Worm (Caenorhabditis elegans): ENCODE measurements around the gene ribo-1.
A peak's percentile ranks its signal among the peaks of the same experiment; 100 is the strongest.

ribo-1 gene

ce11 chrIV:6919318-6919717, 8.8 kb downstream of the ribo-1 start, which contains the start of gene ruvb-2 (continued):
- peak; percentile 70 for TF ChIP-seq dmd-6 (GFP tag; IDR thresholded peaks at IDR 0.05)
- no peak for TF ChIP-seq lim-7 (GFP tag; IDR thresholded peaks at IDR 0.05)
- peak; percentile 11 for TF ChIP-seq jun-1 (tag; optimal IDR thresholded peaks at IDR 0.05)
- peak; percentile 21 for TF ChIP-seq zfp-2 (tag; optimal IDR thresholded peaks at IDR 0.05)
- no peak for TF ChIP-seq attf-4 (tag; optimal IDR thresholded peaks at IDR 0.05)
- no peak for TF ChIP-seq zip-2 (tag; optimal IDR thresholded peaks at IDR 0.05)
- TF ChIP-seq arid-1 (GFP tag; conservative IDR thresholded peaks at IDR 0.05), result peak; percentile 52; the same call in 1 of the 2 replicates
- TF ChIP-seq spr-1 (tag; optimal IDR thresholded peaks at IDR 0.05), result peak; percentile 38
- TF ChIP-seq ZK337.2 (GFP tag; IDR thresholded peaks at IDR 0.05), result no peak
- peak; percentile 84 for TF ChIP-seq lin-38 (GFP tag; IDR thresholded peaks at IDR 0.05)
- peak; percentile 91 for TF ChIP-seq mep-1 (tag; optimal IDR thresholded peaks at IDR 0.05)

DNA sequence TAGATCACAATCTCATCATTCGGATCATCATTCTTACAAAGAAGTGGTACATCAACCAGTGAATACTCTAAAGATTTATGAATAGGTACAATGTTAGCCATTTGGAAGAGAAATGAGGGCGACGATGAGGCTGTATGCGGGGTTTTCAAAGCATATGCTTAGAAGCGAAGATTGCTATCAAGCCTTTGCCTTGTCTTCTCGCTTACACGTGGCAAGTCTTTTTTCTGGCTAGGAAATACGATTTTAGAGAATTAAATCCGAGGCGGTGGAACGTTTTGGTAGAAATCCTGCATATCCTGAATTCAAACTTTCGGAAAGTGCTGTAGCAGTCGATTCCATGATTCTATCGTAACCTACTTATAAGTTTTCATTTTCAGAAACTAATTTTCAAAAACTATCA, 9.6 kb downstream of the ribo-1 start, which contains the start of gene T22D1.18:
T22D1.18 (minus strand) TSS at position 101 of the 400 bp plus-strand sequence.
- TF ChIP-seq ceh-32 (tag; optimal IDR thresholded peaks at IDR 0.05; ENCODE audit: poor library complexity) (no peak), egl-43 (GFP tag; IDR thresholded peaks at IDR 0.05) (no peak), tra-1 (GFP tag; IDR thresholded peaks at IDR 0.05) (0 out of 2 replicates have a peak, but pooled peaks have one; percentile 8), lin-1 (GFP tag; IDR thresholded peaks at IDR 0.05) (no peak)

- no peak for TF ChIP-seq jun-1 (tag; optimal IDR thresholded peaks at IDR 0.05)
- no peak for TF ChIP-seq rbr-2 (tag; optimal IDR thresholded peaks at IDR 0.05)
- no peak for TF ChIP-seq tra-1 (GFP tag; IDR thresholded peaks at IDR 0.05)
- TF ChIP-seq nhr-237 (tag; optimal IDR thresholded peaks at IDR 0.05), result no peak
- TF ChIP-seq spr-1 (tag; optimal IDR thresholded peaks at IDR 0.05), result no peak
- TF ChIP-seq snpc-4 (tag; optimal IDR thresholded peaks at IDR 0.05), result no peak
- TF ChIP-seq F26F4.8 (GFP tag; conservative IDR thresholded peaks at IDR 0.05), result no peak
- TF ChIP-seq madf-5 (GFP tag; IDR thresholded peaks at IDR 0.05), result no peak
- TF ChIP-seq T26A8.4 (GFP tag; IDR thresholded peaks at IDR 0.05), result no peak
- no peak for TF ChIP-seq nhr-48 (tag; optimal IDR thresholded peaks at IDR 0.05)
- TF ChIP-seq F49E8.2 (tag; optimal IDR thresholded peaks at IDR 0.05; ENCODE audit: borderline replicate concordance), result no peak
- no peak for TF ChIP-seq Y48G9A.11 (GFP tag; IDR thresholded peaks at IDR 0.05)
- TF ChIP-seq nhr-25 (tag; optimal IDR thresholded peaks at IDR 0.05; ENCODE audit: borderline replicate concordance, insufficient read depth), result no peak
- no peak for TF ChIP-seq F44E2.7 (GFP tag; IDR thresholded peaks at IDR 0.05)
- no peak for TF ChIP-seq mxl-2 (GFP tag; conservative IDR thresholded peaks at IDR 0.05)
- TF ChIP-seq nhr-102 (tag; optimal IDR thresholded peaks at IDR 0.05), result no peak
- no peak for TF ChIP-seq lin-13 (GFP tag; optimal IDR thresholded peaks at IDR 0.05)
- no peak for TF ChIP-seq unc-62 (GFP tag; optimal IDR thresholded peaks at IDR 0.05 in 1 of 2)
- no peak for TF ChIP-seq unc-62 (tag; optimal IDR thresholded peaks at IDR 0.05)
- TF ChIP-seq saeg-2 (GFP tag; IDR thresholded peaks at IDR 0.05), result no peak
- TF ChIP-seq ces-1 (GFP tag; optimal IDR thresholded peaks at IDR 0.05), result no peak
These were observed 12.6 kb downstream of the ribo-1 start, which contains the start of gene T22D1.1 for ce11 chrIV:6923070-6923469. Gene T22D1.1 (plus strand): TSS chrIV:6923370.

DNA sequence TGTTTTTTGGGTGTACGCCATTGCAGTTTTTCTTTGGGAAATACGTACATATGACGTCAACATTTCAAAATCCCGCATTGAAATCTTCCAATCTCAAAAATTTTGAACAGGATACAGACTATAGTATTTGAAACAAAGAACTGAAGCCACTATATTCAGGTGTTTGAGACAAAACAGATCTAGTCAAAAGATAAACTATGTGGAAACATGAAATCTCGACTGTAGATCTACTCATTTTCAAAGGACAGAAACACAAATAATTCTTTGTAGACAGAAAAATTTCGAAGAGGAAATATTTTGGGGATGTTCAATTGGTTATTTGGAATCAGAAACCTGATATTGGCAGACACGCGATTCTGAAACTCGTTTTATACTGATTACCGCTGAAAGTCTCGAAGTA, 15.0 kb downstream of the ribo-1 start:
- TF ChIP-seq nhr-41 (GFP tag; IDR thresholded peaks at IDR 0.05) (no peak), nhr-102 (tag; optimal IDR thresholded peaks at IDR 0.05) (no peak), snpc-4 (tag; optimal IDR thresholded peaks at IDR 0.05) (no peak), tra-1 (GFP tag; IDR thresholded peaks at IDR 0.05) (no peak), dmd-6 (GFP tag; IDR thresholded peaks at IDR 0.05) (no peak), mep-1 (tag; optimal IDR thresholded peaks at IDR 0.05) (no peak), nhr-11 (tag; optimal IDR thresholded peaks at IDR 0.05) (no peak), hmg-1.1 (GFP tag; IDR thresholded peaks at IDR 0.05) (no peak)

All from whole organism, L4 larva.